Worm (Caenorhabditis elegans) whole organism, L3 larva: ENCODE data around the gene C38C6.3.

Experiments
- ZK546.5 ChIP-seq: sonication (generic microtip); optimal IDR thresholded peaks from 2 replicates; lab custom pipeline; 2017; ENCODE audit warnings: missing biosample characterization, missing genetic modification characterization
- ceh-16 ChIP-seq: sonication (generic microtip); optimal IDR thresholded peaks from 2 replicates; lab custom pipeline; 2017; ENCODE audit warnings: missing biosample characterization, missing genetic modification characterization
- ceh-9 ChIP-seq: sonication (generic microtip); optimal IDR thresholded peaks from 2 replicates; lab custom pipeline; 2018; ENCODE audit warnings: missing biosample characterization, missing genetic modification characterization
- egl-27 ChIP-seq: sonication (generic microtip); optimal IDR thresholded peaks from 4 replicates; lab custom pipeline; 2017; ENCODE audit warnings: missing biosample characterization, missing genetic modification reagents, missing genetic modification characterization
- elt-1 ChIP-seq: fragments of 150-350 bp; optimal IDR thresholded peaks from 2 replicates; lab custom pipeline; 2014; ENCODE audit warnings: missing biosample characterization, missing genetic modification characterization
- elt-2 ChIP-seq: sonication (generic microtip); optimal IDR thresholded peaks from 2 replicates; lab custom pipeline; 2016; ENCODE audit warnings: missing genetic modification reagents, mild to moderate bottlenecking, missing genetic modification characterization, missing compliant biosample characterization
- lin-15B ChIP-seq: fragments of 150-350 bp; optimal IDR thresholded peaks from 2 replicates; lab custom pipeline; 2014; ENCODE audit warnings: missing biosample characterization, missing genetic modification characterization
- nhr-12 ChIP-seq: fragments of 150-350 bp; optimal IDR thresholded peaks from 2 replicates; lab custom pipeline; 2014; ENCODE audit warnings: missing biosample characterization, missing genetic modification characterization
- nhr-25 ChIP-seq: sonication (generic microtip); optimal IDR thresholded peaks from 2 replicates; lab custom pipeline; 2017; ENCODE audit warnings: missing biosample characterization, missing genetic modification characterization
- nhr-77 ChIP-seq: fragments of 150-350 bp; optimal IDR thresholded peaks from 2 replicates; lab custom pipeline; 2014; ENCODE audit warnings: missing biosample characterization, missing genetic modification characterization
- pha-4 ChIP-seq: fragments of 150-350 bp; optimal IDR thresholded peaks from 2 replicates; lab custom pipeline; 2014; ENCODE audit warnings: missing biosample characterization, missing genetic modification reagents, missing genetic modification characterization
- pqm-1 ChIP-seq: fragments of 150-350 bp; optimal IDR thresholded peaks from 2 replicates; lab custom pipeline; 2017; ENCODE audit warnings: missing biosample characterization, missing genetic modification characterization, inconsistent platforms
- snpc-4 ChIP-seq: fragments of 150-350 bp; optimal IDR thresholded peaks from 2 replicates; lab custom pipeline; 2014; ENCODE audit warnings: missing biosample characterization, missing genetic modification characterization
- unc-62 ChIP-seq: fragments of 150-350 bp; sonication (generic microtip); optimal IDR thresholded peaks from 4 replicates; lab custom pipeline; 2014; ENCODE audit warnings: missing biosample characterization, missing genetic modification reagents, missing genetic modification characterization

- TF ChIP-seq snpc-4 (tag; lab: Kevin White, UChicago): no peak
- TF ChIP-seq nhr-25 (tag; lab: Kevin White, UChicago): no peak
- TF ChIP-seq ZK546.5 (tag; lab: Kevin White, UChicago): no peak
- TF ChIP-seq unc-62 (GFP tag; lab: Kevin White, UChicago): no peak
- TF ChIP-seq egl-27 (tag; lab: Kevin White, UChicago): no peak
- TF ChIP-seq ceh-9: no peak
- no peak for TF ChIP-seq elt-1
- no peak for TF ChIP-seq nhr-12 (tag; lab: Kevin White, UChicago)
- no peak for TF ChIP-seq elt-2 (tag; lab: Kevin White, UChicago)
- no peak for TF ChIP-seq pqm-1 (tag; lab: Kevin White, UChicago)
- TF ChIP-seq ceh-16 (tag; lab: Kevin White, UChicago): no peak
- no peak for TF ChIP-seq nhr-77
- no peak for TF ChIP-seq pha-4 (tag; lab: Kevin White, UChicago)
- TF ChIP-seq lin-15B (tag; lab: Kevin White, UChicago): no peak
Observed at ce11 chrII:14619806-14620205, 13.1 kb upstream of the C38C6.3 start.
